Worm (Caenorhabditis elegans): ENCODE measurements around the gene F55B11.6.

F55B11.6 gene

DNA sequence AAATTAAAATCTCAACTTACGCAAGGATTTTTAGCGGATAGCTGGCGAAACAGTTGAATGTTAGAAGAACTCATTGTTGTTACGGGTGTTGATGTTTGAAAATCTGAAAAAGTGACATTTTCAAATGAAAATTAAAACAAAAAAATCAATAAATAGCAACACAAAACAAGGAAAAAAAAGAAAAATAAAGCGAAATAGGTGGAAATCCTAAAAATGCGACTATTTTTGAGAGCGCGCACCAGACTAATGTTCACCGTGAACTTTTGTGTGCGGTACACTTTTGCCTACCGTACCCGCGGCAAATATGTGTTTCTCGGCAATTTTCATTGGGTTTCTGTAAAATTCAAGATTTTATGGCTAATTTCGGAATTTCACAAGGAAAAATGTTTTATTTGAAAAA, at the start of gene F55B11.6:
Gene F55B11.6, minus strand, starts transcription at position 101 of the 400 bp plus-strand sequence.
- TF ChIP-seq M03D4.4 (tag; optimal IDR thresholded peaks at IDR 0.05) = no peak
- no peak for TF ChIP-seq ham-2 (GFP tag; optimal IDR thresholded peaks at IDR 0.05)
- TF ChIP-seq nhr-237 (tag; optimal IDR thresholded peaks at IDR 0.05) = no peak
- TF ChIP-seq drap-1 (GFP tag; optimal IDR thresholded peaks at IDR 0.05) = no peak
- TF ChIP-seq hlh-1 (tag; optimal IDR thresholded peaks at IDR 0.05) = no peak
- TF ChIP-seq ces-1 (GFP tag; optimal IDR thresholded peaks at IDR 0.05) = no peak
- no peak for TF ChIP-seq ceh-83 (GFP tag; optimal IDR thresholded peaks at IDR 0.05)
- TF ChIP-seq mab-5 (tag; optimal IDR thresholded peaks at IDR 0.05) = no peak
- no peak for TF ChIP-seq lsy-2 (tag; optimal IDR thresholded peaks at IDR 0.05)
- TF ChIP-seq sptf-1 (tag; optimal IDR thresholded peaks at IDR 0.05) = no peak

ce11 chrIV:14466048-14466447, 49.0 kb upstream of the F55B11.6 start:
- TF ChIP-seq unc-120 (tag; optimal IDR thresholded peaks at IDR 0.05; ENCODE audit: poor library complexity, severe bottlenecking) (no peak), zip-8 (tag; optimal IDR thresholded peaks at IDR 0.05) (no peak), nhr-237 (tag; optimal IDR thresholded peaks at IDR 0.05) (no peak), lsy-2 (tag; optimal IDR thresholded peaks at IDR 0.05) (no peak), unc-39 (tag; optimal IDR thresholded peaks at IDR 0.05) (no peak), lin-13 (tag; optimal IDR thresholded peaks at IDR 0.05) (no peak), tbx-8 (GFP tag; optimal IDR thresholded peaks at IDR 0.05) (no peak), ces-1 (GFP tag; optimal IDR thresholded peaks at IDR 0.05) (no peak), mls-2 (tag; optimal IDR thresholded peaks at IDR 0.05) (no peak), ceh-39 (tag; optimal IDR thresholded peaks at IDR 0.05) (no peak), ztf-11 (tag; optimal IDR thresholded peaks at IDR 0.05) (no peak), cnd-1 (tag; optimal IDR thresholded peaks at IDR 0.05) (no peak)

DNA sequence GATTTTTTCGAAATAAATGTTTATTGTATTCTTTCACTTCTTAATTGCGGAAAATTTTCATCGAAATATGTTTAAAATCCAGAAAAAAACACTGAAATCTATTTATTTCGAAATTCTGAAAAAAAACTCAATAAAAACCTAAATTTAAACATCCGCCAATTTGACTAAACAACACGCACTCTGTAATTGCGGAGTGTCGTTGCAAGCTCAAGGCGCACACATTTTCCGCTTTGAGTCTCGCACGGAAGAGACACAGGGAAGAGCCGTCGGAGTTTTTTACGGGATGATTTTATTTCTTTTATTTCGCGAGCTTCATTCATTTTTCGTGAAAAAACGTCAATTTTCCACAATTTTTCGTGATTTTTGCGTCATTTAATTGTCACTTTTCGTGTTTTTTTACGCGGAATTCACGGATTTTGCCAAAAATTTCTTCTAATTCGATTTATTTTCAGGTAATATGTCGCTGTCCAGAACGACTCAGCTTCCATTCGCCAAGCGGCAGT, 47.1 kb upstream of the F55B11.6 start, which contains the start of gene dld-1:
Gene dld-1, plus strand, starts transcription at position 453 of the 503 bp plus-strand sequence.
- TF ChIP-seq nhr-28 (tag; optimal IDR thresholded peaks at IDR 0.05) (no peak), ztf-11 (tag; optimal IDR thresholded peaks at IDR 0.05) (no peak), lin-32 (GFP tag; optimal IDR thresholded peaks at IDR 0.05) (no peak), nhr-2 (tag; optimal IDR thresholded peaks at IDR 0.05) (peak; percentile 4), zip-8 (tag; optimal IDR thresholded peaks at IDR 0.05) (no peak), lin-13 (tag; optimal IDR thresholded peaks at IDR 0.05) (peak; percentile 91), unc-62 (GFP tag; optimal IDR thresholded peaks at IDR 0.05) (peak; percentile 51), lsy-2 (tag; optimal IDR thresholded peaks at IDR 0.05) (peak; percentile 92), hlh-1 (tag; optimal IDR thresholded peaks at IDR 0.05) (peak; percentile 78), pha-4 (tag; optimal IDR thresholded peaks at IDR 0.05) (peak; percentile 96), mls-2 (tag; optimal IDR thresholded peaks at IDR 0.05) (no peak), unc-120 (tag; optimal IDR thresholded peaks at IDR 0.05; ENCODE audit: poor library complexity, severe bottlenecking) (peak; percentile 43), mep-1 (tag; optimal IDR thresholded peaks at IDR 0.05) (peak; percentile 97), ces-1 (GFP tag; optimal IDR thresholded peaks at IDR 0.05) (peak; percentile 98), ceh-39 (tag; optimal IDR thresholded peaks at IDR 0.05) (peak; percentile 84), cnd-1 (tag; optimal IDR thresholded peaks at IDR 0.05) (no peak), nhr-237 (tag; optimal IDR thresholded peaks at IDR 0.05) (peak; percentile 98), elt-1 (tag; optimal IDR thresholded peaks at IDR 0.05; ENCODE audit: borderline replicate concordance, insufficient read depth) (no peak), unc-39 (tag; optimal IDR thresholded peaks at IDR 0.05) (no peak), elt-3 (tag; optimal IDR thresholded peaks at IDR 0.05) (peak; percentile 11), sem-2 (GFP tag; optimal IDR thresholded peaks at IDR 0.05) (no peak), mab-5 (tag; optimal IDR thresholded peaks at IDR 0.05) (peak; percentile 88), snpc-4 (tag; optimal IDR thresholded peaks at IDR 0.05) (no peak), M03D4.4 (tag; optimal IDR thresholded peaks at IDR 0.05) (peak; percentile 16), nhr-76 (tag; optimal IDR thresholded peaks at IDR 0.05) (no peak), blmp-1 (tag; optimal IDR thresholded peaks at IDR 0.05) (peak; percentile 20), sptf-1 (tag; optimal IDR thresholded peaks at IDR 0.05) (peak; percentile 63)

- TF ChIP-seq zip-8 (tag; optimal IDR thresholded peaks at IDR 0.05) = peak; percentile 11
Measured at ce11 chrIV:14460673-14461240, 43.7 kb upstream of the F55B11.6 start.

DNA sequence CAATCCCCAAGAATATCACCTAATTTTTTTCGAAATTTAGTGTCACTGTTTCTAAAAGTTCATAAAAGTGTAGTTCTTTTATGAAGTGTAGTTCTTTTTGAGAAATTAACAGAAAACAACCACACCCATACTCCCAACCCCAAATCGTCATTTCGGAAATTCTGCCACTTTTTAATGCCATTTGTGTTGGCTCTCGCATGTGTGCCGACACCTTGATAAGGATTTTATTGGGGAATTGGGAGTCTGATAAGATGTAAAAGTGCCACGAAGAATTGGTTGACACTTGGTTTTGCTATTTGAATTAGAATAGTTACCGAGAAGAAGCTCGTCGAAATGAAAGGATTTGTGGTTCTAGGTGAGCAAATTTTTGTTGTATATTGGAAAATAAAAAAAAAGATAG, 39.6 kb upstream of the F55B11.6 start, which contains the start of gene nspg-9:
Gene nspg-9, plus strand, starts transcription at position 234 of the 400 bp plus-strand sequence.
- no peak for TF ChIP-seq ztf-11 (tag; optimal IDR thresholded peaks at IDR 0.05)
- no peak for TF ChIP-seq sptf-1 (tag; optimal IDR thresholded peaks at IDR 0.05)
- no peak for TF ChIP-seq pha-4 (tag; optimal IDR thresholded peaks at IDR 0.05)
- no peak for TF ChIP-seq mep-1 (tag; optimal IDR thresholded peaks at IDR 0.05)

Measured in whole organism, mixed stage, embryonic.